Worm (Caenorhabditis elegans) whole organism, L4 larva: ENCODE measurements around the gene gln-2.

ENCODE experiments used
- aha-1 ChIP-seq: fragments of 150-350 bp; peaks from one replicate; lab custom pipeline; 2014; ENCODE audit warnings: missing biosample characterization, missing genetic modification characterization
- lsy-2 ChIP-seq, 2 experiments: fragments of 150-350 bp in 1 of 2; sonication (generic microtip) in 1 of 2; optimal IDR thresholded peaks; 2 replicates each; lab custom pipeline; 2014 to 2017; ENCODE audit warnings: missing biosample characterization in 2 of 2, missing genetic modification characterization in 2 of 2

The gln-2 gene

ce11 chrIII:9899720-9900119 is 44.9 kb downstream of the gln-2 start:
- TF ChIP-seq aha-1 (tag; lab: Kevin White, UChicago) = peak; percentile 54
- TF ChIP-seq lsy-2 (tag; optimal IDR thresholded peaks at IDR 0.05; lab: Kevin White, UChicago) = no peak
